Fruit fly (Drosophila melanogaster) whole organism, embryonic: ENCODE data around the gene Jhbp3.

Experiments
- Asciz ChIP-seq: fragments of 200-800 bp; sonication (Bioruptor generic); optimal IDR thresholded peaks from 2 replicates; lab custom pipeline; 2017; ENCODE audit warnings: missing biosample characterization, mild to moderate bottlenecking, missing genetic modification characterization, missing genetic modification reagents
- BtbVII ChIP-seq: fragments of 200-800 bp; sonication (Bioruptor generic); optimal IDR thresholded peaks from 3 replicates; lab custom pipeline; 2017; ENCODE audit warnings: missing biosample characterization, mild to moderate bottlenecking, missing genetic modification characterization
- CG10209 ChIP-seq: fragments of 200-800 bp; sonication (Bioruptor generic); optimal IDR thresholded peaks from 3 replicates; lab custom pipeline; 2017; ENCODE audit warnings: missing biosample characterization, mild to moderate bottlenecking, missing genetic modification characterization, missing genetic modification reagents
- CG1024 ChIP-seq: fragments of 200-800 bp; sonication (Bioruptor generic); IDR thresholded peaks from 2 replicates; pipeline ENCODE4 v1.3.6; 2022; ENCODE audit warnings: missing biosample characterization, missing genetic modification characterization
- CG12391 ChIP-seq: fragments of 200-800 bp; sonication (Bioruptor generic); optimal IDR thresholded peaks from 3 replicates; lab custom pipeline; 2018; ENCODE audit warnings: missing biosample characterization, mild to moderate bottlenecking, missing genetic modification characterization, moderate library complexity
- CG12942 ChIP-seq: fragments of 200-800 bp; sonication (Bioruptor generic); optimal IDR thresholded peaks from 3 replicates; lab custom pipeline; 2016; ENCODE audit warnings: missing biosample characterization, missing genetic modification characterization
- CG14050 ChIP-seq: fragments of 200-800 bp; sonication (Bioruptor generic); IDR thresholded peaks from 3 replicates; pipeline ENCODE4 v1.3.6; 2022; ENCODE audit warnings: missing biosample characterization, missing genetic modification characterization
- CG14441 ChIP-seq: fragments of 200-800 bp; sonication (Bioruptor generic); IDR thresholded peaks from 2 replicates; pipeline ENCODE4 v1.3.6; 2022; ENCODE audit warnings: missing biosample characterization, missing genetic modification characterization
- CG15073 ChIP-seq: fragments of 200-800 bp; sonication (Bioruptor generic); optimal IDR thresholded peaks from 2 replicates; lab custom pipeline; 2016; ENCODE audit warnings: missing biosample characterization, missing genetic modification characterization
- CG15269 ChIP-seq: fragments of 200-800 bp; sonication (Bioruptor generic); optimal IDR thresholded peaks from 2 replicates; lab custom pipeline; 2018; ENCODE audit warnings: missing biosample characterization, mild to moderate bottlenecking, missing genetic modification characterization, moderate library complexity
- CG17186 ChIP-seq: fragments of 200-800 bp; sonication (Bioruptor generic); optimal IDR thresholded peaks from 3 replicates; lab custom pipeline; 2017; ENCODE audit warnings: missing biosample characterization, missing genetic modification reagents, missing genetic modification characterization
- CG18764 ChIP-seq: fragments of 200-800 bp; sonication (Bioruptor generic); optimal IDR thresholded peaks from 3 replicates; lab custom pipeline; 2016; ENCODE audit warnings: missing biosample characterization, missing genetic modification characterization
- CG30020 ChIP-seq: fragments of 200-800 bp; optimal IDR thresholded peaks from 2 replicates; lab custom pipeline; 2019; ENCODE audit warnings: missing biosample characterization, mild to moderate bottlenecking, missing genetic modification characterization, moderate library complexity
- CG31365 ChIP-seq: fragments of 200-800 bp; sonication (Bioruptor generic); optimal IDR thresholded peaks from 2 replicates; lab custom pipeline; 2018; ENCODE audit warnings: missing biosample characterization, mild to moderate bottlenecking, missing genetic modification characterization
- CG4424 ChIP-seq: fragments of 200-800 bp; sonication (Bioruptor generic); optimal IDR thresholded peaks from 3 replicates; lab custom pipeline; 2016; ENCODE audit warnings: missing biosample characterization, missing genetic modification characterization
- CG5180 ChIP-seq: fragments of 200-800 bp; sonication (Bioruptor generic); optimal IDR thresholded peaks from 3 replicates; lab custom pipeline; 2017; ENCODE audit warnings: missing biosample characterization, missing genetic modification characterization, mild to moderate bottlenecking, moderate library complexity, missing genetic modification reagents
- CG6765 ChIP-seq: fragments of 200-800 bp; sonication (Bioruptor generic); optimal IDR thresholded peaks from 3 replicates; lab custom pipeline; 2017; ENCODE audit warnings: missing biosample characterization, mild to moderate bottlenecking, missing genetic modification characterization
- CG6854 ChIP-seq: fragments of 200-800 bp; sonication (Bioruptor generic); optimal IDR thresholded peaks from 3 replicates; lab custom pipeline; 2017; ENCODE audit warnings: missing biosample characterization, mild to moderate bottlenecking, missing genetic modification characterization
- CG8478 ChIP-seq: fragments of >200 bp; optimal IDR thresholded peaks from 2 replicates; lab custom pipeline; 2018
- CG8765 ChIP-seq: fragments of 200-800 bp; sonication (Bioruptor generic); IDR thresholded peaks from 2 replicates; pipeline ENCODE4 v1.3.6; 2022; ENCODE audit warnings: missing biosample characterization, missing genetic modification characterization
- Dfd ChIP-seq, 2 experiments: fragments of >200 bp; optimal IDR thresholded peaks; 2 replicates each; lab custom pipeline; 2017; ENCODE audit warnings: missing biosample characterization in 2 of 2, missing genetic modification characterization in 2 of 2
- Dip2 ChIP-seq: fragments of 200-800 bp; sonication (Bioruptor generic); IDR thresholded peaks from 2 replicates; pipeline ENCODE4 v1.3.6; 2022; ENCODE audit warnings: missing biosample characterization, missing genetic modification characterization
- E2f1 ChIP-seq: fragments of 200-800 bp; sonication (Bioruptor generic); IDR thresholded peaks from 2 replicates; pipeline ENCODE4 v1.3.6; 2022; ENCODE audit warnings: missing biosample characterization, missing genetic modification characterization
- Fer2 ChIP-seq: fragments of 200-800 bp; sonication (Bioruptor generic); optimal IDR thresholded peaks from 2 replicates; lab custom pipeline; 2018; ENCODE audit warnings: missing biosample characterization, mild to moderate bottlenecking, missing genetic modification characterization, moderate library complexity
- Hr3 ChIP-seq: fragments of 200-800 bp; sonication (Bioruptor generic); optimal IDR thresholded peaks from 3 replicates; lab custom pipeline; 2016; ENCODE audit warnings: missing biosample characterization, missing genetic modification characterization
- NK7.1 ChIP-seq: fragments of 200-800 bp; sonication (Bioruptor generic); optimal IDR thresholded peaks from 3 replicates; lab custom pipeline; 2016; ENCODE audit warnings: missing biosample characterization, missing genetic modification characterization
- Six4 ChIP-seq: fragments of 200-800 bp; sonication (Bioruptor generic); optimal IDR thresholded peaks from 2 replicates; lab custom pipeline; 2016; ENCODE audit warnings: missing biosample characterization, missing genetic modification characterization
- Ssrp ChIP-seq: fragments of 200-800 bp; sonication (Bioruptor generic); optimal IDR thresholded peaks from 2 replicates; lab custom pipeline; 2018; ENCODE audit warnings: missing biosample characterization, mild to moderate bottlenecking, missing genetic modification characterization, moderate library complexity
- Stat92E ChIP-seq, 3 experiments: fragments of >200 bp in 2 of 3; fragments of 200-800 bp in 1 of 3; sonication (Bioruptor generic) in 1 of 3; optimal IDR thresholded peaks; 2 replicates each; lab custom pipeline; 2017 to 2019; ENCODE audit warnings: missing biosample characterization in 3 of 3, missing genetic modification characterization in 3 of 3, mild to moderate bottlenecking in 1 of 3, moderate library complexity in 1 of 3
- Taf1 ChIP-seq: fragments of 200-800 bp; sonication (Bioruptor generic); IDR thresholded peaks from 2 replicates; pipeline ENCODE4 v1.3.6; 2022; ENCODE audit warnings: missing biosample characterization, missing genetic modification characterization
- Xrp1 ChIP-seq: fragments of 200-800 bp; sonication (Bioruptor generic); IDR thresholded peaks from 2 replicates; pipeline ENCODE4 v1.3.6; 2022; ENCODE audit warnings: missing biosample characterization, missing genetic modification characterization
- abd-A ChIP-seq: fragments of 200-800 bp; sonication (Bioruptor generic); optimal IDR thresholded peaks from 3 replicates; lab custom pipeline; 2019; ENCODE audit warnings: missing biosample characterization, mild to moderate bottlenecking, missing genetic modification characterization, moderate library complexity
- ato ChIP-seq: fragments of 200-800 bp; sonication (Bioruptor generic); IDR thresholded peaks from 2 replicates; pipeline ENCODE4 v1.3.6; 2022; ENCODE audit warnings: missing biosample characterization, missing genetic modification characterization; ENCODE audit not compliant: partially characterized antibody
- cg ChIP-seq: fragments of 200-800 bp; sonication (Bioruptor generic); optimal IDR thresholded peaks from 3 replicates; lab custom pipeline; 2019; ENCODE audit warnings: missing biosample characterization, mild to moderate bottlenecking, missing genetic modification characterization, moderate library complexity
- crc ChIP-seq: fragments of 200-800 bp; sonication (Bioruptor generic); optimal IDR thresholded peaks from 2 replicates; lab custom pipeline; 2016; ENCODE audit warnings: missing biosample characterization, missing genetic modification characterization
- da ChIP-seq: fragments of 200-800 bp; sonication (Bioruptor generic); optimal IDR thresholded peaks from 2 replicates; lab custom pipeline; 2016; ENCODE audit warnings: missing biosample characterization, missing genetic modification characterization
- dysf ChIP-seq: fragments of 200-800 bp; sonication (Bioruptor generic); IDR thresholded peaks from 3 replicates; pipeline ENCODE4 v1.3.6; 2022; ENCODE audit warnings: missing biosample characterization, missing genetic modification characterization
- exex ChIP-seq: fragments of 200-800 bp; sonication (Bioruptor generic); optimal IDR thresholded peaks from 4 replicates; lab custom pipeline; 2018; ENCODE audit warnings: missing biosample characterization, mild to moderate bottlenecking, missing genetic modification characterization, moderate library complexity
- gfzf ChIP-seq: fragments of 200-800 bp; sonication (Bioruptor generic); optimal IDR thresholded peaks from 2 replicates; lab custom pipeline; 2016; ENCODE audit warnings: missing biosample characterization, mild to moderate bottlenecking, missing genetic modification characterization, moderate library complexity
- lbe ChIP-seq: fragments of 200-800 bp; sonication (Bioruptor generic); optimal IDR thresholded peaks from 2 replicates; lab custom pipeline; 2016; ENCODE audit warnings: missing biosample characterization, mild to moderate bottlenecking, missing genetic modification characterization
- lola ChIP-seq, 3 experiments: fragments of >200 bp in 2 of 3; fragments of 200-800 bp in 1 of 3; sonication (Bioruptor generic) in 1 of 3; optimal IDR thresholded peaks; 2 replicates each; lab custom pipeline; 2017 to 2019; ENCODE audit warnings: missing biosample characterization in 3 of 3, missing genetic modification characterization in 3 of 3, mild to moderate bottlenecking in 1 of 3, moderate library complexity in 1 of 3
- lov ChIP-seq, 2 experiments: fragments of 200-800 bp in 1 of 2; fragments of >200 bp in 1 of 2; sonication (Bioruptor generic) in 1 of 2; IDR thresholded peaks in 1 of 2; optimal IDR thresholded peaks in 1 of 2; 2 replicates in 1 of 2; 3 replicates in 1 of 2; pipeline versions ENCODE4 v1.3.6 to Lab custom; 2017 to 2022; ENCODE audit warnings: missing biosample characterization in 1 of 2, missing genetic modification characterization in 1 of 2
- nerfin-1 ChIP-seq: fragments of 200-800 bp; sonication (Bioruptor generic); optimal IDR thresholded peaks from 3 replicates; lab custom pipeline; 2019; ENCODE audit warnings: missing biosample characterization, mild to moderate bottlenecking, missing genetic modification characterization, moderate library complexity
- nmo ChIP-seq: fragments of 200-800 bp; sonication (Bioruptor generic); optimal IDR thresholded peaks from 2 replicates; lab custom pipeline; 2018; ENCODE audit warnings: missing biosample characterization, mild to moderate bottlenecking, missing genetic modification characterization, moderate library complexity
- peb ChIP-seq: fragments of 200-800 bp; sonication (Bioruptor generic); IDR thresholded peaks from 2 replicates; pipeline ENCODE4 v1.3.6; 2022; ENCODE audit warnings: missing biosample characterization, missing genetic modification characterization
- pita ChIP-seq: fragments of 200-800 bp; sonication (Bioruptor generic); optimal IDR thresholded peaks from 2 replicates; lab custom pipeline; 2017; ENCODE audit warnings: missing biosample characterization, mild to moderate bottlenecking, missing genetic modification characterization
- scrt ChIP-seq: fragments of 200-800 bp; sonication (Bioruptor generic); optimal IDR thresholded peaks from 2 replicates; lab custom pipeline; 2018; ENCODE audit warnings: missing biosample characterization, mild to moderate bottlenecking, missing genetic modification characterization, moderate library complexity
- sug ChIP-seq: fragments of 200-800 bp; optimal IDR thresholded peaks from 2 replicates; lab custom pipeline; 2019; ENCODE audit warnings: missing biosample characterization, mild to moderate bottlenecking, missing genetic modification characterization, moderate library complexity
- vnd ChIP-seq: fragments of 200-800 bp; sonication (Bioruptor generic); IDR thresholded peaks from 3 replicates; pipeline ENCODE4 v1.3.6; 2022; ENCODE audit warnings: missing biosample characterization, missing genetic modification characterization; ENCODE audit not compliant: partially characterized antibody

The Jhbp3 gene

dm6 chr3R:4992227-4992737 lies 37.2 kb upstream of the Jhbp3 start (continued):
- TF ChIP-seq CG14050 (GFP tag; lab: Robert Waterston, UW) (no peak), Taf1 (GFP tag; lab: Robert Waterston, UW) (no peak), gfzf (GFP tag; lab: Kevin White, UChicago) (no peak), nmo (GFP tag; lab: Kevin White, UChicago) (peak; percentile 15), Dip2 (GFP tag; lab: Robert Waterston, UW) (no peak), CG18764 (no peak), CG30020 (tag; lab: Kevin White, UChicago) (no peak), exex (tag; lab: Kevin White, UChicago) (peak; percentile 16), dysf (peak; percentile 40; the same call in 1 of the 3 replicates), nerfin-1 (peak; percentile 47), CG5180 (GFP tag; lab: Kevin White, UChicago) (peak; percentile 43), scrt (GFP tag; lab: Kevin White, UChicago) (peak; percentile 28), lola (GFP tag; optimal IDR thresholded peaks at IDR 0.05; lab: Kevin White, UChicago) (peak in 1 of 3 experiments; percentile 36), CG15269 (tag; lab: Kevin White, UChicago) (peak; percentile 52), CG14441 (GFP tag; lab: Robert Waterston, UW) (peak; percentile 68), vnd (GFP tag; lab: Robert Waterston, UW) (no peak), Stat92E (GFP tag; optimal IDR thresholded peaks at IDR 0.05; lab: Kevin White, UChicago) (peak in 1 of 3 experiments; percentile 30), CG17186 (GFP tag; lab: Kevin White, UChicago) (peak; percentile 36), pita (GFP tag; lab: Kevin White, UChicago) (no peak), CG12942 (GFP tag; lab: Kevin White, UChicago) (no peak), CG8765 (no peak), Ssrp (no peak), CG10209 (GFP tag; lab: Kevin White, UChicago) (peak; percentile 64), Asciz (GFP tag; lab: Kevin White, UChicago) (peak; percentile 48), sug (peak; percentile 70), abd-A (tag; lab: Kevin White, UChicago) (peak; percentile 81), CG15073 (GFP tag; lab: Kevin White, UChicago) (no peak), CG4424 (GFP tag; lab: Kevin White, UChicago) (peak; percentile 34), BtbVII (GFP tag; lab: Kevin White, UChicago) (peak; percentile 63), CG31365 (tag; lab: Kevin White, UChicago) (peak; percentile 38), lbe (GFP tag; lab: Kevin White, UChicago) (no peak), da (no peak), Fer2 (tag; lab: Kevin White, UChicago) (no peak), Six4 (GFP tag; lab: Kevin White, UChicago) (peak; percentile 19), lov (optimal IDR thresholded peaks at IDR 0.05; lab: Kevin White, UChicago) (no peak), lov (GFP tag; IDR thresholded peaks at IDR 0.05; lab: Robert Waterston, UW) (peak; percentile 18; the same call in 1 of the 3 replicates), CG12391 (tag; lab: Kevin White, UChicago) (no peak), CG1024 (no peak), cg (GFP tag; lab: Kevin White, UChicago) (peak; percentile 75), peb (GFP tag; lab: Robert Waterston, UW) (no peak), Dfd (GFP tag; optimal IDR thresholded peaks at IDR 0.05; lab: Kevin White, UChicago) (no peak), NK7.1 (GFP tag; lab: Kevin White, UChicago) (no peak), CG8478 (lab: Kevin White, UChicago) (no peak), E2f1 (GFP tag; lab: Robert Waterston, UW) (peak; percentile 30; the same call in 1 of the 2 replicates), CG6854 (GFP tag; lab: Kevin White, UChicago) (no peak), CG6765 (GFP tag; lab: Kevin White, UChicago) (no peak), Hr3 (GFP tag; lab: Kevin White, UChicago) (no peak), ato (no peak), crc (GFP tag; lab: Kevin White, UChicago) (no peak), Xrp1 (GFP tag; lab: Robert Waterston, UW) (peak; percentile 69)
